Worm (Caenorhabditis elegans) whole organism, mixed stage, embryonic: ENCODE results near the gene ptr-4.

Source experiments
- M03D4.4 ChIP-seq: sonication (generic microtip); optimal IDR thresholded peaks from 2 replicates; lab custom pipeline; 2017; ENCODE audit warnings: mild to moderate bottlenecking, missing genetic modification characterization, missing compliant biosample characterization
- bed-3 ChIP-seq: fragments of 200-800 bp; sonication (Bioruptor generic); optimal IDR thresholded peaks from 3 replicates; lab custom pipeline; 2018; ENCODE audit warnings: mild to moderate bottlenecking, missing genetic modification characterization, moderate library complexity, missing compliant biosample characterization
- blmp-1 ChIP-seq: fragments of 150-350 bp; optimal IDR thresholded peaks from 2 replicates; lab custom pipeline; 2014; ENCODE audit warnings: missing biosample characterization, missing genetic modification characterization
- ceh-39 ChIP-seq: fragments of 150-350 bp; optimal IDR thresholded peaks from 2 replicates; lab custom pipeline; 2014; ENCODE audit warnings: missing biosample characterization, missing genetic modification characterization
- ceh-43 ChIP-seq: fragments of 200-800 bp; sonication (Bioruptor generic); optimal IDR thresholded peaks from 2 replicates; lab custom pipeline; 2018; ENCODE audit warnings: mild to moderate bottlenecking, missing genetic modification characterization, moderate library complexity, missing compliant biosample characterization
- ceh-83 ChIP-seq: fragments of 200-800 bp; sonication (Bioruptor generic); optimal IDR thresholded peaks from 2 replicates; lab custom pipeline; 2018; ENCODE audit warnings: mild to moderate bottlenecking, missing genetic modification characterization, missing compliant biosample characterization
- ces-1 ChIP-seq: fragments of 150-350 bp; optimal IDR thresholded peaks from 2 replicates; lab custom pipeline; 2014; ENCODE audit warnings: missing biosample characterization, missing genetic modification reagents, missing genetic modification characterization
- cnd-1 ChIP-seq: fragments of 200-800 bp; sonication (Bioruptor generic); optimal IDR thresholded peaks from 2 replicates; lab custom pipeline; 2018; ENCODE audit warnings: mild to moderate bottlenecking, missing genetic modification characterization, missing compliant biosample characterization
- drap-1 ChIP-seq: fragments of 200-800 bp; sonication (Bioruptor generic); optimal IDR thresholded peaks from 3 replicates; lab custom pipeline; 2018; ENCODE audit warnings: mild to moderate bottlenecking, missing genetic modification characterization, missing compliant biosample characterization
- elt-3 ChIP-seq: fragments of 150-350 bp; optimal IDR thresholded peaks from 2 replicates; lab custom pipeline; 2014; ENCODE audit warnings: missing biosample characterization, missing genetic modification characterization
- flh-1 ChIP-seq: fragments of 200-800 bp; sonication (Bioruptor generic); optimal IDR thresholded peaks from 2 replicates; lab custom pipeline; 2018; ENCODE audit warnings: mild to moderate bottlenecking, missing genetic modification characterization, moderate library complexity, missing compliant biosample characterization
- hlh-1 ChIP-seq: fragments of 150-350 bp; optimal IDR thresholded peaks from 2 replicates; lab custom pipeline; 2014; ENCODE audit warnings: missing biosample characterization, missing genetic modification reagents, missing genetic modification characterization
- lin-13 ChIP-seq: fragments of 150-350 bp; optimal IDR thresholded peaks from 2 replicates; lab custom pipeline; 2014; ENCODE audit warnings: missing biosample characterization, missing genetic modification characterization
- lin-32 ChIP-seq: fragments of 200-800 bp; sonication (Bioruptor generic); optimal IDR thresholded peaks from 2 replicates; lab custom pipeline; 2018; ENCODE audit warnings: mild to moderate bottlenecking, missing genetic modification characterization, missing compliant biosample characterization
- lsy-2 ChIP-seq: fragments of 150-350 bp; optimal IDR thresholded peaks from 2 replicates; lab custom pipeline; 2014; ENCODE audit warnings: missing biosample characterization, missing genetic modification characterization
- mab-5 ChIP-seq: fragments of 150-350 bp; optimal IDR thresholded peaks from 2 replicates; lab custom pipeline; 2014; ENCODE audit warnings: missing biosample characterization, missing genetic modification characterization
- mep-1 ChIP-seq: fragments of 150-350 bp; optimal IDR thresholded peaks from 2 replicates; lab custom pipeline; 2017; ENCODE audit warnings: missing biosample characterization, missing genetic modification reagents, missing genetic modification characterization, inconsistent platforms
- mls-2 ChIP-seq: sonication (generic microtip); optimal IDR thresholded peaks from 2 replicates; lab custom pipeline; 2016; ENCODE audit warnings: mild to moderate bottlenecking, missing genetic modification characterization, moderate library complexity, missing compliant biosample characterization
- nhr-12 ChIP-seq: fragments of 150-350 bp; optimal IDR thresholded peaks from 2 replicates; lab custom pipeline; 2014; ENCODE audit warnings: missing biosample characterization, missing genetic modification characterization
- nhr-28 ChIP-seq: fragments of 150-350 bp; optimal IDR thresholded peaks from 2 replicates; lab custom pipeline; 2014; ENCODE audit warnings: missing biosample characterization, missing genetic modification characterization
- nhr-76 ChIP-seq: sonication (generic microtip); optimal IDR thresholded peaks from 2 replicates; lab custom pipeline; 2017; ENCODE audit warnings: missing biosample characterization, missing genetic modification characterization
- pha-4 ChIP-seq: fragments of 150-350 bp; optimal IDR thresholded peaks from 2 replicates; lab custom pipeline; 2018; ENCODE audit warnings: missing biosample characterization, missing genetic modification reagents, missing genetic modification characterization
- sem-2 ChIP-seq: fragments of 200-800 bp; sonication (Bioruptor generic); optimal IDR thresholded peaks from 2 replicates; lab custom pipeline; 2018; ENCODE audit warnings: mild to moderate bottlenecking, missing genetic modification characterization, missing compliant biosample characterization
- snpc-4 ChIP-seq: fragments of 150-350 bp; optimal IDR thresholded peaks from 2 replicates; lab custom pipeline; 2014; ENCODE audit warnings: missing biosample characterization, missing genetic modification characterization
- sptf-1 ChIP-seq: sonication (generic microtip); optimal IDR thresholded peaks from 2 replicates; lab custom pipeline; 2017; ENCODE audit warnings: mild to moderate bottlenecking, missing genetic modification characterization, moderate library complexity, missing compliant biosample characterization
- tbx-8 ChIP-seq: fragments of 200-800 bp; sonication (Bioruptor generic); optimal IDR thresholded peaks from 2 replicates; lab custom pipeline; 2018; ENCODE audit warnings: mild to moderate bottlenecking, missing genetic modification characterization, moderate library complexity, missing compliant biosample characterization
- unc-120 ChIP-seq: sonication (generic microtip); optimal IDR thresholded peaks from 2 replicates; lab custom pipeline; 2017; ENCODE audit warnings: missing genetic modification characterization, missing compliant biosample characterization; ENCODE audit not compliant: poor library complexity, severe bottlenecking
- unc-39 ChIP-seq: fragments of 150-350 bp; optimal IDR thresholded peaks from 2 replicates; lab custom pipeline; 2014; ENCODE audit warnings: missing biosample characterization, missing genetic modification characterization
- unc-62 ChIP-seq: fragments of 150-350 bp; optimal IDR thresholded peaks from 2 replicates; lab custom pipeline; 2014; ENCODE audit warnings: missing biosample characterization, missing genetic modification reagents, missing genetic modification characterization
- zip-8 ChIP-seq: fragments of 150-350 bp; optimal IDR thresholded peaks from 2 replicates; lab custom pipeline; 2014; ENCODE audit warnings: missing biosample characterization, missing genetic modification characterization

The ptr-4 gene

ce11 chrX:6087676-6088075 lies 21.9 kb upstream of the ptr-4 start, which contains the start of gene C45B2.8:
C45B2.8 (plus strand) TSS chrX:6087976.
- TF ChIP-seq M03D4.4 (tag; lab: Kevin White, UChicago): no peak
- no peak for TF ChIP-seq unc-120
- no peak for TF ChIP-seq blmp-1 (tag; lab: Kevin White, UChicago)
- TF ChIP-seq sem-2 (GFP tag; lab: Kevin White, UChicago): no peak
- TF ChIP-seq ces-1 (GFP tag; lab: Kevin White, UChicago): no peak
- TF ChIP-seq snpc-4 (tag; lab: Kevin White, UChicago): no peak
- TF ChIP-seq mab-5 (tag; lab: Kevin White, UChicago): no peak
- no peak for TF ChIP-seq unc-62 (GFP tag; lab: Kevin White, UChicago)

ce11 chrX:6085824-6086223 lies 20.0 kb upstream of the ptr-4 start, which contains the start of gene C45B2.1:
C45B2.1 (plus strand) TSS chrX:6086124.
- TF ChIP-seq unc-120: no peak
- no peak for TF ChIP-seq lin-32 (GFP tag; lab: Kevin White, UChicago)
- no peak for TF ChIP-seq blmp-1 (tag; lab: Kevin White, UChicago)
- no peak for TF ChIP-seq flh-1
- no peak for TF ChIP-seq pha-4 (tag; lab: Kevin White, UChicago)
- TF ChIP-seq ceh-43 (GFP tag; lab: Kevin White, UChicago): no peak
- no peak for TF ChIP-seq cnd-1 (tag; lab: Kevin White, UChicago)
- no peak for TF ChIP-seq sptf-1 (tag; lab: Kevin White, UChicago)
- no peak for TF ChIP-seq ceh-39 (tag; lab: Kevin White, UChicago)
- TF ChIP-seq tbx-8: no peak
- TF ChIP-seq mls-2 (tag; lab: Kevin White, UChicago): no peak
- no peak for TF ChIP-seq unc-62 (GFP tag; lab: Kevin White, UChicago)
- no peak for TF ChIP-seq lsy-2 (tag; lab: Kevin White, UChicago)
- TF ChIP-seq M03D4.4 (tag; lab: Kevin White, UChicago): no peak
- no peak for TF ChIP-seq bed-3 (GFP tag; lab: Kevin White, UChicago)
- TF ChIP-seq zip-8 (tag; lab: Kevin White, UChicago): no peak
- no peak for TF ChIP-seq hlh-1 (tag; lab: Kevin White, UChicago)
- no peak for TF ChIP-seq ceh-83 (GFP tag; lab: Kevin White, UChicago)

- TF ChIP-seq nhr-12 (tag; lab: Kevin White, UChicago) (no peak), mls-2 (tag; lab: Kevin White, UChicago) (no peak), drap-1 (GFP tag; lab: Kevin White, UChicago) (no peak), mep-1 (no peak), flh-1 (no peak), nhr-76 (tag; lab: Kevin White, UChicago) (no peak), pha-4 (tag; lab: Kevin White, UChicago) (no peak), cnd-1 (tag; lab: Kevin White, UChicago) (no peak), lsy-2 (tag; lab: Kevin White, UChicago) (no peak), sem-2 (GFP tag; lab: Kevin White, UChicago) (no peak), unc-120 (no peak), ces-1 (GFP tag; lab: Kevin White, UChicago) (no peak), unc-39 (tag; lab: Kevin White, UChicago) (no peak), tbx-8 (no peak), snpc-4 (tag; lab: Kevin White, UChicago) (no peak), ceh-83 (GFP tag; lab: Kevin White, UChicago) (no peak), blmp-1 (tag; lab: Kevin White, UChicago) (no peak), hlh-1 (tag; lab: Kevin White, UChicago) (no peak)
Observed at ce11 chrX:6084439-6084838, 18.7 kb upstream of the ptr-4 start, which contains the start of gene C45B2.2. C45B2.2 (plus strand) TSS chrX:6084739.

ce11 chrX:6082660-6083059 lies 16.9 kb upstream of the ptr-4 start, which contains the start of gene C45B2.3:
C45B2.3 (plus strand) TSS chrX:6082960.
- TF ChIP-seq nhr-76 (tag; lab: Kevin White, UChicago) (no peak), drap-1 (GFP tag; lab: Kevin White, UChicago) (no peak)

ce11 chrX:6081793-6082192 lies 16.0 kb upstream of the ptr-4 start:
- TF ChIP-seq ceh-83 (GFP tag; lab: Kevin White, UChicago): no peak
- TF ChIP-seq, all 35 proteins: peak for 0

ce11 chrX:6075209-6075608 lies 9.4 kb upstream of the ptr-4 start, which contains the start of gene lgc-58:
lgc-58 (plus strand) TSS chrX:6075509.
- TF ChIP-seq nhr-76 (tag; lab: Kevin White, UChicago) (no peak), mab-5 (tag; lab: Kevin White, UChicago) (no peak), mep-1 (no peak), lsy-2 (tag; lab: Kevin White, UChicago) (no peak), elt-3 (tag; lab: Kevin White, UChicago) (no peak), lin-13 (tag; lab: Kevin White, UChicago) (no peak), lin-32 (GFP tag; lab: Kevin White, UChicago) (no peak), cnd-1 (tag; lab: Kevin White, UChicago) (no peak), blmp-1 (tag; lab: Kevin White, UChicago) (no peak), nhr-28 (tag; lab: Kevin White, UChicago) (no peak)
